Worm (Caenorhabditis elegans): ENCODE data around the gene daf-11.

DNA sequence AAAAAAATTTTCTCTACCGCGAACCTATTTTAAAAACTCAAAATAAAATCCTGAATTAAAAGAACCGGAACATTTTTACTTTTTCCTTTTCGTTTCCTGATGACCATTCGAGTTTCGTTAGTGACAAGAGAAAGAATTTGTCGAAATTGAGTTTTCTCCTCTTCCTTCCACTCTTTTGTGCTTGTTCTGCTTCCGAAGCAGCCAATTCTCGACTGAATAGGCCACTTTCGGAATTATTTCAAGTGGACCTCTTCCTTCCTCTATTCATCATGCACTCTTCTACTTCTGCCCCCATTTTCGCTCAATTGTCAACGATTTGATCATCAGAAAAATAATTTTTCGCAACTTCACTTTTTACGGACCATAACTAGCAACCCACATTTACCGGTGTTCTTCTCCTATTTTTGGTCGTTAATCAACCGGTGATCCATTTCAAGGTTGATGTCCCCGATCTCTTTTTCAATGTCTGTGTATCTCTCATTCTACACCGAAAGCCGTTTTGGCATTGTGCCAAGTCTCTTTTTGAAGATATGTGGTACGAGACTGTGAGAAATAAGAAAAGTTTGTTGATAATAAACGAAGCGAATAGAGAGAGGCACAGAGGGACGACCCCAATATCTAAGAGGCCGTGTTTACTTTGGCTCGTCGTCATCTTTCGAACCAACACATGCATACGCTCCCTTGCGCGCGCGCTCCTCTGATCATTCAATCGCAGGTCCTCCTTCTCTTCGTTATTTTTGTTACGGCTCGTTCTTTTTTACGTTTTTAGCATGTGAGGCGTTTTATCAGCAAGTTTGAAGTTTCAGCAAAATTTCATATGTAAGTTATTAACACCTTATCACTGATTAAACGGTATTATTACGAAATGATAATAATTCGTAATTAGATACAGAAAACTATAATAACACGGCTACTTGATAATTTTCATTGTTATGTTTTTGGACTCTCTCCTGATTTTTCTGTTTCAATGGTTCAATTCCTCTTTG is 51.0 kb downstream of the daf-11 start:
- TF ChIP-seq sea-2 (GFP tag; optimal IDR thresholded peaks at IDR 0.05) (no peak), nfya-1 (tag; optimal IDR thresholded peaks at IDR 0.05; ENCODE audit: insufficient read depth) (no peak), daf-12 (tag; optimal IDR thresholded peaks at IDR 0.05) (no peak)
